Worm (Caenorhabditis elegans): ENCODE data around the gene fbxa-210.

- TF ChIP-seq skn-1 (tag; optimal IDR thresholded peaks at IDR 0.05) (no peak), lin-15B (tag; optimal IDR thresholded peaks at IDR 0.05) (no peak), elt-1 (tag; optimal IDR thresholded peaks at IDR 0.05) (no peak), daf-12 (tag; optimal IDR thresholded peaks at IDR 0.05) (no peak), fos-1 (tag; optimal IDR thresholded peaks at IDR 0.05) (no peak), lin-39 (tag; optimal IDR thresholded peaks at IDR 0.05) (no peak), nhr-76 (tag; optimal IDR thresholded peaks at IDR 0.05) (no peak), eor-1 (tag; optimal IDR thresholded peaks at IDR 0.05) (no peak), ZK546.5 (tag; optimal IDR thresholded peaks at IDR 0.05) (no peak), nhr-77 (tag; optimal IDR thresholded peaks at IDR 0.05) (no peak), elt-3 (tag; optimal IDR thresholded peaks at IDR 0.05) (no peak), unc-62 (GFP tag; optimal IDR thresholded peaks at IDR 0.05) (no peak), mdl-1 (tag; optimal IDR thresholded peaks at IDR 0.05) (no peak)
Observed at ce11 chrV:18128545-18128944, 3.4 kb downstream of the fbxa-210 start.

All from whole organism, L3 larva.